Worm (Caenorhabditis elegans): ENCODE results near the gene Y44A6D.6.
A peak's percentile ranks its signal among the peaks of the same experiment; 100 is the strongest.

Gene Y44A6D.6

ce11 chrV:20776761-20777160 lies 30.4 kb upstream of the Y44A6D.6 start (continued):
- TF ChIP-seq nhr-10 (tag; optimal IDR thresholded peaks at IDR 0.05) (no peak), nhr-6 (tag; optimal IDR thresholded peaks at IDR 0.05) (no peak), snpc-4 (tag; optimal IDR thresholded peaks at IDR 0.05) (peak; percentile 54), skn-1 (tag; optimal IDR thresholded peaks at IDR 0.05) (no peak), nhr-77 (tag; optimal IDR thresholded peaks at IDR 0.05) (no peak), unc-62 (GFP tag; optimal IDR thresholded peaks at IDR 0.05) (no peak), nhr-25 (tag; optimal IDR thresholded peaks at IDR 0.05) (no peak), mab-5 (tag; optimal IDR thresholded peaks at IDR 0.05) (no peak), elt-1 (tag; optimal IDR thresholded peaks at IDR 0.05) (no peak), sem-4 (tag; optimal IDR thresholded peaks at IDR 0.05) (peak; percentile 40), F13H6.1 (tag; optimal IDR thresholded peaks at IDR 0.05) (peak; percentile 77), fos-1 (tag; optimal IDR thresholded peaks at IDR 0.05) (peak; percentile 17), lsy-2 (tag; optimal IDR thresholded peaks at IDR 0.05) (peak in 1 of 2 experiments; percentile 72), elt-3 (tag; optimal IDR thresholded peaks at IDR 0.05) (no peak), nhr-12 (tag; optimal IDR thresholded peaks at IDR 0.05) (no peak)

- TF ChIP-seq mdl-1 (tag; optimal IDR thresholded peaks at IDR 0.05) (peak; percentile 93 to 99), egl-27 (tag; optimal IDR thresholded peaks at IDR 0.05) (peak; percentile 98), R02D3.7 (tag; optimal IDR thresholded peaks at IDR 0.05) (no peak), sem-4 (tag; optimal IDR thresholded peaks at IDR 0.05) (peak; percentile 99), nhr-12 (tag; optimal IDR thresholded peaks at IDR 0.05) (no peak), lin-11 (tag; optimal IDR thresholded peaks at IDR 0.05) (peak; percentile 91), fos-1 (tag; optimal IDR thresholded peaks at IDR 0.05) (peak; percentile 95), lin-13 (GFP tag; optimal IDR thresholded peaks at IDR 0.05) (peak; percentile 92), nhr-21 (tag; optimal IDR thresholded peaks at IDR 0.05) (peak; percentile 95), alr-1 (tag; optimal IDR thresholded peaks at IDR 0.05) (peak; percentile 5), F13H6.1 (tag; optimal IDR thresholded peaks at IDR 0.05) (peak; percentile 99), C34F6.9 (tag; optimal IDR thresholded peaks at IDR 0.05) (peak; percentile 97), sma-9 (GFP tag; optimal IDR thresholded peaks at IDR 0.05) (peak; percentile 97), sma-9 (tag; optimal IDR thresholded peaks at IDR 0.05) (peak; percentile 68), nhr-6 (tag; optimal IDR thresholded peaks at IDR 0.05) (peak; percentile 97), ztf-1 (GFP tag; conservative IDR thresholded peaks at IDR 0.05) (no peak), skn-1 (tag; optimal IDR thresholded peaks at IDR 0.05) (peak; percentile 18), ztf-11 (tag; optimal IDR thresholded peaks at IDR 0.05) (peak; percentile 31), lsy-2 (tag; optimal IDR thresholded peaks at IDR 0.05) (peak; percentile 83 to 96), Y55F3AM.14 (GFP tag; optimal IDR thresholded peaks at IDR 0.05) (peak; percentile 84), unc-62 (GFP tag; optimal IDR thresholded peaks at IDR 0.05) (peak; percentile 82), unc-39 (tag; optimal IDR thresholded peaks at IDR 0.05) (no peak), snpc-4 (tag; optimal IDR thresholded peaks at IDR 0.05) (peak; percentile 67), blmp-1 (tag; optimal IDR thresholded peaks at IDR 0.05; ENCODE audit: insufficient read depth) (peak; percentile 70), nhr-237 (tag; optimal IDR thresholded peaks at IDR 0.05) (peak; percentile 3), peb-1 (tag; optimal IDR thresholded peaks at IDR 0.05) (no peak), nhr-11 (tag; optimal IDR thresholded peaks at IDR 0.05) (no peak), nhr-129 (tag; optimal IDR thresholded peaks at IDR 0.05) (peak; percentile 97), ceh-16 (tag; optimal IDR thresholded peaks at IDR 0.05) (peak; percentile 66), mab-5 (tag; optimal IDR thresholded peaks at IDR 0.05) (peak; percentile 94), crh-2 (tag; optimal IDR thresholded peaks at IDR 0.05) (peak; percentile 98), nhr-77 (tag; optimal IDR thresholded peaks at IDR 0.05) (peak; percentile 60), dmd-4 (tag; optimal IDR thresholded peaks at IDR 0.05) (no peak), nhr-10 (tag; optimal IDR thresholded peaks at IDR 0.05) (peak; percentile 77), ama-1 (optimal IDR thresholded peaks at IDR 0.05) (peak; percentile 91), elt-1 (tag; optimal IDR thresholded peaks at IDR 0.05) (no peak), aly-2 (tag; optimal IDR thresholded peaks at IDR 0.05) (no peak), ZK546.5 (tag; optimal IDR thresholded peaks at IDR 0.05) (peak; percentile 7), sma-3 (GFP tag; optimal IDR thresholded peaks at IDR 0.05) (peak; percentile 96), unc-55 (GFP tag; optimal IDR thresholded peaks at IDR 0.05) (peak; percentile 96), ceh-82 (tag; optimal IDR thresholded peaks at IDR 0.05) (peak; percentile 46), zag-1 (tag; optimal IDR thresholded peaks at IDR 0.05) (peak; percentile 96), nhr-25 (tag; optimal IDR thresholded peaks at IDR 0.05) (peak; percentile 94), gmeb-1 (tag; optimal IDR thresholded peaks at IDR 0.05) (peak; percentile 85), ztf-4 (tag; optimal IDR thresholded peaks at IDR 0.05) (peak; percentile 98), mbf-1 (tag; optimal IDR thresholded peaks at IDR 0.05) (no peak), lin-39 (tag; optimal IDR thresholded peaks at IDR 0.05) (peak; percentile 78), elt-3 (tag; optimal IDR thresholded peaks at IDR 0.05) (no peak), nhr-23 (tag; optimal IDR thresholded peaks at IDR 0.05) (no peak)
These were observed 28.9 kb upstream of the Y44A6D.6 start for ce11 chrV:20778257-20778697.
